Worm (Caenorhabditis elegans): ENCODE measurements around the gene Y53G8AM.7.

- TF ChIP-seq tbx-11 (GFP tag; IDR thresholded peaks at IDR 0.05) (no peak), ama-1 (optimal IDR thresholded peaks at IDR 0.05) (no peak), aly-1 (tag; optimal IDR thresholded peaks at IDR 0.05) (no peak), hnd-1 (tag; optimal IDR thresholded peaks at IDR 0.05) (no peak), B0310.2 (tag; optimal IDR thresholded peaks at IDR 0.05) (no peak), tbx-37 (GFP tag; conservative IDR thresholded peaks at IDR 0.05) (no peak), hmg-4 (GFP tag; optimal IDR thresholded peaks at IDR 0.05) (no peak), flt-1 (GFP tag; IDR thresholded peaks at IDR 0.05) (no peak)
These were observed 15.4 kb upstream of the Y53G8AM.7 start, which contains the start of gene mfsd-8 for ce11 chrIII:3281860-3282358.
